Fruit fly (Drosophila melanogaster): ENCODE results near the gene CG13643.
A peak's percentile ranks its signal among the peaks of the same experiment; 100 is the strongest.

The CG13643 gene

DNA sequence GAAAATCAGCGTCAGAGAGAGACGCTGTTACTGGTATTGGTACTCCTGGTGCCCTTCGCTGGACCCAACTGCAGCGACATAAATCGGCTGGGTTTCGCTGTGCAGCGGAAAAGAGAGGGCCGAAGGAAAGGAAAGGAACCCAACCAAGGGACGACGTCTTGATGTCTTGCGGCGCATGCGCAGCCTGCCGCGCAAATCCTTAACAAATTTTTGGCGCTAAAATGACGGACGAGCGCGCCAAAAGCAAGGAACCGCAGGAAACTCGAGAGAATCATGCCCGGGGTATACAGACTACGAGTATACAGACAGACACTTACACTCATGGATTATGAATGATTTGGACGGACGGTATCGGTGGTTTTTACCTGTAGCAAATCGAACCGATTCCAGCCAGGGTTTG is 38.8 kb downstream of the CG13643 start:
- no peak for TF ChIP-seq noc (tag; optimal IDR thresholded peaks at IDR 0.05)

DNA sequence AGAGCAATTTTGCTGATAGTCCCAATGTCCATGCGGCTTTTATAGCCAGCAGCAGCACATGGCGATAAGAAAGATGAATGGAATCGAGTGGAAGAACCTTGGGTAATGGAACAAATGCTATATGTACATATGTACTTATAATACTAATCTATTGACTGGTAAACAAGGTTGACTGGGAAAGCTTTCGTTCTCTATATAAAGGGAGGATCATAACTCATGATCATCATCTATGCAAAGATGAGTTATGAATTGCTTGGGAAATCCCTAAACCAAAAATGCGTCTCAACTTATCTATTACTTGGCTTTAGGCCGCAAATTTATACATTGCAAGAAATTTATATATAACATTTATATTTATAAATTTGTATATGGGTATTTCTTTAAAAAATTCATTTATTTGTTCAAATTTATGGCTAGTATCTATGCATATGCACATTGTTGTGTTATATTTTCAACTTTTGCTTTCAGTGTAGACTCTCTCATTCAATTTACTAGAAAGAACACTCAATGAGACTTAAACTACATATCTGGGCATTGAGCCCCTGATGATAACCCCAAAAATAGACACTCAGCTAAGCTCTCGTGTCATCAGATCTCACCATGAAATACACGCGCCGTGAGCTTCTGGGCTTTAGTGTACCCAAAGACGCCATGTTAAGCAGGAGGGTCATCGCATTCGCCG is 40.9 kb downstream of the CG13643 start, which contains the start of the genes Srg1 and Elal:
Gene Srg1, minus strand, starts transcription at position 14 of the 682 bp plus-strand sequence.
Gene Elal, plus strand, starts transcription at position 632 of the 682 bp plus-strand sequence.
- TF ChIP-seq noc (tag; optimal IDR thresholded peaks at IDR 0.05), result peak; percentile 83

DNA sequence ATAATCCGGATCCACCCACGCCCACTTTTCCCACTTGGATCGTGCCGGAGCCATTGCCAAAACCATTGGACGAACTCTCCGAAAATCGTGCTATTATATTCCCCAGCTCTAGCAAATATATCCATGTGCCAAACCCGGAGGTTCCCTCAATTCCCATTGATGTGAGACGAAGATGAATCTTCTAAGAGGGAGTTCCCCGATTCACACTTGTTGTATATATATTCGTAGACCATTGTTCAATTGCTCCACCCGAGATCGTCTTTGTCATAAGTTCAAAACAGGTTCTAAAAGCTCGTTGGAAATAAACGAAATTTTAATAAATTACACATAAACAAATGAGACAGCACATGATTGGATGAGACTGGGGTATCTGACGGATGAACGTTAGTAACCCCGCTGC is 41.9 kb downstream of the CG13643 start:
- no peak for TF ChIP-seq noc (tag; optimal IDR thresholded peaks at IDR 0.05)

DNA sequence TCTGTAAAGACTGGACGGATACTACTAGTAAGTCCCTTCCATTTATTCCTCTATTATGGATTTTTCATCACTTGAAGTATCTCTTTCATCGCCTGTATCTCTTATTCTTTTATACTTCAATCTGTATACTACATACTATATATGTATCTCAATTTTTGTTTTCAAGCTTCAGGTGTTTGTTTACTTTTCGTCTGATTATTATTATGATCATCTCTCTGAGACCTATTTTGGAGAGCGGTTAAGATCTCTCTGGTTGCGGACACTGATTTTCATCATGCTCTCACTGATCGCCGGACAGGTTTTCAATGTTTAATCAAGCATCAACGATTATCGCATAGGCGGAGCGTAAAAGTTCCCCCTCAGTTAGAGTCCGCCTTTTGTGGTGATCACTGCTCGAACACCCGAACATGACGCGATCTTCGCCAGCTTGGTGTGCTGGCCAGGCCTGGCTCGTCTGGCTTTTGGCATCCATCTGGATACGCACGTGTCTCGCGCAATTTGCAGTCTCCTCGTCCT is 43.2 kb downstream of the CG13643 start, which contains the start of gene CG7016:
Gene CG7016, plus strand, starts transcription at position 358 of the 516 bp plus-strand sequence.
- TF ChIP-seq noc (tag; optimal IDR thresholded peaks at IDR 0.05), result no peak

DNA sequence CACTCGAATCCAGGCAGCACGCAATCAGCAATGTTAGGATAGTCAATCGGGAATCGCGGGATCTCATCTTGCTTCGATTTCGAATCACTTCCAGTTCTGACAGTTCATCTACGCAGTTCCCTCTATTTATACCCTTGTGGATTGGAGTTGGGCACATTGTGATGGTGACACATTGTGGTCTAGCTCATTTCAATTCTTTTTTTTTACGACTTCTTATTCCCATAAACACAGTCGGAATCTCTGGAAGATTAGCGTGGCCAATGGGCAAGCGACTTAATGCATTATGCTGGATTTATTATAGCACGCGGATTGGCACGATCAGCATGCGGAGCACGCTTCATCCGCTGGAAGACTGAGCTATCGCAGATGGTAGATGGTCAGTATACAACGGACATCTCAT is 43.7 kb downstream of the CG13643 start, which contains the start of gene CG13640:
Gene CG13640, minus strand, starts transcription at position 101 of the 400 bp plus-strand sequence.
- no peak for TF ChIP-seq noc (tag; optimal IDR thresholded peaks at IDR 0.05)

DNA sequence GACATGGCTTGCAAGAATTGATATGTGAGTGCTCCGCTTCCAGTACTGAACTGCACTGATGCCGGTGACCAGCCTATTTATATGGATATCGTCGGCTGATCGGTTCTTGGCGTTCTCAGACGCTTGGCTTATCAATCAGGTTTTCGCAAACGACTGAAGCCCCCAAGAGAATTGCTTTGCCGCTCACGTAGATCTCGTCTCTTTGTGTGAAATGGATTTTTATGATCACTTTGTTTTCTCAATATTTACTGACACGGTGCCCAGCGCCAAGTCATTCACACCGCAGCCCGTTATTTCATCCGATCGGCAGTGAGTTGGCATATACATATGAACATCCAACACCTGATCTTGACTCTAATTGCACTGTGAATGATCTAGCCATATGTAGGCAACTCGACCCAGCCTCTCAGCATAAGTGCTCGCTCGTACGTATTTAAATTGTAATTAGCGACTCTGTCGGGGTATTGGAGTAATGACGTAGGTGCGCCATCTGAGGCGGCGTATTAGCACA is 45.4 kb downstream of the CG13643 start, which contains the start of gene CG13639:
Gene CG13639, minus strand, starts transcription at position 51 of the 511 bp plus-strand sequence.
- TF ChIP-seq noc (tag; optimal IDR thresholded peaks at IDR 0.05), result no peak

DNA sequence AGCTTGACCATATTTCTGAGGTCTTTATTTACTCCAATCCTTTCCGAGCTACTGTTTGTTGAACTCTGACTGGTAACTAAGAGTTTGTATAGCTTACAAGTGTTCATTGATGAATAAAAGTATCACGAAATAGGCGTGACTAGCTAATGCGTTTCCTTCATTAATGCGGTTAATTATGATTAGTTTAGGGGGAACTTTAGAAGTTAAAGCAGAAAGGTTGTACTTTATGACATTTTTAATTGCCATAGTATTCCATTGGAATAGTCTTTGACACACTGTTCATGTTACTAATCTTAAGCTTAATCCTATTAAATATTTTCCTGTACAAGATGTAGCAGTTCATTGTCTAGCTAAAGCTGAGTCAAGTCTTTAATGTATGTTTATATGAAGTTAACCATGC is 46.1 kb downstream of the CG13643 start, which contains the start of gene ppk22:
Gene ppk22, minus strand, starts transcription at position 101 of the 400 bp plus-strand sequence.
- TF ChIP-seq noc (tag; optimal IDR thresholded peaks at IDR 0.05), result no peak

DNA sequence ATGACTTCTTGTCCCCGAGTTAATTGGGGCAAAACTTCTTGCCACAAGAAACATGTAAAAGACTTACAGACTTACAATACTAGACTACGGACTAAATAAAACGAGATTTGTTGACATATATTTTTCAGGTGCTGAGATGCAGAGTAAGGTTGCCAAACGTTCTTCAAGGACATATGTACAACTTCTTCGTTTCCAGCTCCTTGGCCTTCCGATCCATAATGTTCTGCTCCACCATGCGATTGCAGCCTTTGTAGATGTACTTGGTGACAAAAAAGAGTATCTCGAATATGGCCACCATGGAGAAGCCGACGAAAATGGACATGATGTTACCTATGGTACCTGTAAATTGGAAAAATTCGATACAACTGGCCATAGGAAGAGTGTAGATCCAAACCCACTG is 48.3 kb downstream of the CG13643 start, which contains the start of gene CAH4:
Gene CAH4, minus strand, starts transcription at position 101 of the 400 bp plus-strand sequence.
- TF ChIP-seq noc (tag; optimal IDR thresholded peaks at IDR 0.05), result no peak

DNA sequence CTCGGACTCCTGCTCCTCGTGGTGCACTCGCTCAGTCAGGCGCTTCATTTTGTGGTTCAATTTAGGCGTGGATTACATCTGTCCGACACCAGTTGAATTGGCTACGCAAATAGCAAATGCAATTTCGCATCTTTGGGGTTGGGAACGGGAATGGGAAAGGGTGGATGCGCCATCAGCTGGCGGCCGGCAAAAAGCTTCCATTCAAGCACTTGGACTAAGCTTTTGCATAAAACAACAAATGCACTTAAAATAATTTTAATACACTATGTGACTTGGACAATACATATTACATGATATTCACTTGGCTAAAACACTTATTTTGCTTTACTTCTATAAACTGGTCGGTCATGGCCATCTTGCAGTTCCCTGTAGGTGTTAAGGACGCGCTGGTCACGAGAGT is 49.7 kb downstream of the CG13643 start, which contains the start of gene HDAC11:
Gene HDAC11, minus strand, starts transcription at position 101 of the 400 bp plus-strand sequence.
- TF ChIP-seq noc (tag; optimal IDR thresholded peaks at IDR 0.05), result no peak

DNA sequence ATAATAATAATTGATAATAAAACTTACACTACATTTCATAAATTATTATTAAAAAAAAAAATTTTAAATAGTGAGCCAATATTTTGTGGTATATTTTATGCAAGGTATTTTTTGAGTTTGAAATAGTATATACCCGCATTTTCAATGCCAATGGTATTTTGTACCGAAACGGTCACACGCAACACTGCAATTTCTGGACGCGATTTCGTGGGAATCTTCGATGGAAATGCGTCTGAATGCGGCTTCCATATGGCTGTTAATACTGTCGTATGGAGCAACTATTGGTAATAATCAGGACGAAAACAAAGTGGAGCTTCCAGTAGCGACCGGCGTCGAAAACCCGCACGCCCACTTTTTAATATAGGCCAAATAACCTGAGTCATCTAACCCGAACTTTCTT is 54.4 kb downstream of the CG13643 start, which contains the start of gene Nct:
Gene Nct, plus strand, starts transcription at position 173 of the 400 bp plus-strand sequence.
- TF ChIP-seq noc (tag; optimal IDR thresholded peaks at IDR 0.05), result no peak

DNA sequence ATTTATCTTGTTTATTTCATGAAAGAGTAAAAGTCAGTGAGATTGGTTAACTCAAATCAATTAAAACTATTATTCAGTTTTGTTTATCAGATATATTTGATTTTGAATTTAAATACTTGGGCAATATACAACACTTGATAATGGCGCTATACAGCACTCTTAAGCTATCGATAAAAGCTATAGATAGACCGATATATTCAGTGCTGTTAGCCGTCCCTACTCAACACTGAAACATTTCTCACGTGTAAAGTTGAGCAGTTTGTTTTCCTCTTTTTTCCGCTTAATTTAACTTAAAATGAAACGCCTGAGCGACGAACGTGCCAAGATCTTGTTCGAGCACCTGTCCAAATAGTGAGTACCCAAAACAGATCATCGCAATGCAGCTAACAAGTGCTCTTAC is 55.4 kb downstream of the CG13643 start, which contains the start of gene CG7006:
Gene CG7006, plus strand, starts transcription at position 208 of the 400 bp plus-strand sequence.
- TF ChIP-seq noc (tag; optimal IDR thresholded peaks at IDR 0.05), result no peak
